Worm (Caenorhabditis elegans): ENCODE measurements around the gene F54D12.2.

Gene F54D12.2

ce11 chrII:1403056-1403455, 4.6 kb downstream of the F54D12.2 start, which contains the start of the genes Y51H7C.41 and cogc-4:
Gene Y51H7C.41, plus strand, starts transcription at chrII:1403321.
Gene cogc-4, plus strand, starts transcription at chrII:1403441.
- TF ChIP-seq daf-8 (GFP tag; IDR thresholded peaks at IDR 0.05) (no peak), lsy-2 (tag; optimal IDR thresholded peaks at IDR 0.05) (peak in 1 of 2 experiments; percentile 30), duxl-1 (tag; optimal IDR thresholded peaks at IDR 0.05; ENCODE audit: poor library complexity) (peak; percentile 9), lin-38 (GFP tag; IDR thresholded peaks at IDR 0.05) (peak; percentile 55)

- TF ChIP-seq aha-1 (tag) (peak; percentile 21), lsy-2 (tag; optimal IDR thresholded peaks at IDR 0.05) (no peak)
Observed at ce11 chrII:1411372-1411771, 12.9 kb downstream of the F54D12.2 start, which contains the start of gene Y51H7C.9. Gene Y51H7C.9, minus strand, starts transcription at chrII:1411472.

ce11 chrII:1412359-1412907, 13.9 kb downstream of the F54D12.2 start, which contains the start of gene alkb-1:
Gene alkb-1, plus strand, starts transcription at chrII:1412409.
- TF ChIP-seq zfp-3 (GFP tag; conservative IDR thresholded peaks at IDR 0.05) (no peak), nhr-237 (tag; optimal IDR thresholded peaks at IDR 0.05) (no peak), D1046.2 (GFP tag; IDR thresholded peaks at IDR 0.05) (no peak), lin-15B (tag; optimal IDR thresholded peaks at IDR 0.05) (no peak), jun-1 (tag; optimal IDR thresholded peaks at IDR 0.05) (no peak), lir-3 (tag; optimal IDR thresholded peaks at IDR 0.05) (no peak), daf-12 (tag; optimal IDR thresholded peaks at IDR 0.05) (no peak), F10B5.3 (tag; optimal IDR thresholded peaks at IDR 0.05) (no peak), unc-62 (GFP tag; optimal IDR thresholded peaks at IDR 0.05 in 1 of 2) (peak in 1 of 2 experiments; percentile 29), unc-62 (tag; optimal IDR thresholded peaks at IDR 0.05) (no peak), ceh-28 (tag; optimal IDR thresholded peaks at IDR 0.05) (peak; percentile 95)

- no peak for TF ChIP-seq arid-1 (GFP tag; conservative IDR thresholded peaks at IDR 0.05)
- peak; percentile 68 for TF ChIP-seq ceh-28 (tag; optimal IDR thresholded peaks at IDR 0.05)
Observed at ce11 chrII:1419994-1420393, 21.5 kb downstream of the F54D12.2 start.

ce11 chrII:1420806-1421463, 22.4 kb downstream of the F54D12.2 start:
- TF ChIP-seq unc-62 (GFP tag; optimal IDR thresholded peaks at IDR 0.05 in 1 of 2): peak in 1 of 2 experiments; percentile 90
- TF ChIP-seq unc-62 (tag; optimal IDR thresholded peaks at IDR 0.05): no peak
- TF ChIP-seq aha-1 (tag): peak; percentile 94
- no peak for TF ChIP-seq hmg-1.1 (GFP tag; IDR thresholded peaks at IDR 0.05)

ce11 chrII:1423660-1424059, 25.2 kb downstream of the F54D12.2 start, which contains the start of gene Y51H7C.10:
Gene Y51H7C.10, minus strand, starts transcription at chrII:1423760.
- no peak for TF ChIP-seq R02D3.7 (tag; optimal IDR thresholded peaks at IDR 0.05)
- TF ChIP-seq lim-7 (GFP tag; IDR thresholded peaks at IDR 0.05): no peak
- no peak for TF ChIP-seq dmd-6 (GFP tag; IDR thresholded peaks at IDR 0.05)
- no peak for TF ChIP-seq F10B5.3 (tag; optimal IDR thresholded peaks at IDR 0.05)
- TF ChIP-seq daf-19 (GFP tag; conservative IDR thresholded peaks at IDR 0.05): no peak
- TF ChIP-seq F37D6.2 (tag; optimal IDR thresholded peaks at IDR 0.05): no peak
- TF ChIP-seq zfp-3 (GFP tag; conservative IDR thresholded peaks at IDR 0.05): no peak
- no peak for TF ChIP-seq jun-1 (tag; optimal IDR thresholded peaks at IDR 0.05)
- TF ChIP-seq F26F4.8 (GFP tag; conservative IDR thresholded peaks at IDR 0.05): no peak
- TF ChIP-seq hlh-11 (tag; optimal IDR thresholded peaks at IDR 0.05): no peak
- TF ChIP-seq nhr-77 (tag; optimal IDR thresholded peaks at IDR 0.05): no peak
- no peak for TF ChIP-seq zag-1 (tag; optimal IDR thresholded peaks at IDR 0.05)
- TF ChIP-seq mdt-29 (GFP tag; IDR thresholded peaks at IDR 0.05): no peak

- TF ChIP-seq rbr-2 (tag; optimal IDR thresholded peaks at IDR 0.05): no peak
- TF ChIP-seq aha-1 (tag): peak; percentile 96
Observed at ce11 chrII:1436715-1437114, 38.2 kb downstream of the F54D12.2 start.
